Fruit fly (Drosophila melanogaster) whole organism, prepupa: Measurements from ENCODE around the gene Sfp24Bc.

Source experiments
- Blimp-1 ChIP-seq: fragments of 200-800 bp; sonication (Bioruptor generic); optimal IDR thresholded peaks from 3 replicates; lab custom pipeline; 2017; ENCODE audit warnings: missing biosample characterization, missing genetic modification characterization, mild to moderate bottlenecking, moderate library complexity, missing genetic modification reagents
- CG10631 ChIP-seq: fragments of 200-800 bp; sonication (Bioruptor generic); optimal IDR thresholded peaks from 2 replicates; lab custom pipeline; 2016; ENCODE audit warnings: missing biosample characterization, missing genetic modification characterization
- CG11762 ChIP-seq: fragments of 200-800 bp; sonication (Bioruptor generic); optimal IDR thresholded peaks from 3 replicates; lab custom pipeline; 2016; ENCODE audit warnings: missing biosample characterization, missing genetic modification characterization; ENCODE audit not compliant: insufficient read depth
- CG11902 ChIP-seq: fragments of 200-800 bp; sonication (Bioruptor generic); optimal IDR thresholded peaks from 3 replicates; lab custom pipeline; 2016; ENCODE audit warnings: missing biosample characterization, missing genetic modification characterization
- CG15336 ChIP-seq: fragments of 200-800 bp; sonication (Bioruptor generic); IDR thresholded peaks from 2 replicates; pipeline ENCODE4 v1.3.6; 2022; ENCODE audit warnings: missing biosample characterization, missing genetic modification characterization
- CG31627 ChIP-seq: fragments of 200-800 bp; sonication (Bioruptor generic); optimal IDR thresholded peaks from 3 replicates; lab custom pipeline; 2016; ENCODE audit warnings: missing biosample characterization, missing genetic modification characterization
- CG32006 ChIP-seq: fragments of 200-800 bp; sonication (Bioruptor generic); optimal IDR thresholded peaks from 3 replicates; lab custom pipeline; 2017; ENCODE audit warnings: missing biosample characterization, mild to moderate bottlenecking, missing genetic modification characterization
- CG3919 ChIP-seq: fragments of 200-800 bp; sonication (Bioruptor generic); optimal IDR thresholded peaks from 3 replicates; lab custom pipeline; 2016; ENCODE audit warnings: missing biosample characterization, missing genetic modification characterization
- CG6163 ChIP-seq: fragments of 200-800 bp; sonication (Bioruptor generic); IDR thresholded peaks from 3 replicates; pipeline ENCODE4 v1.3.6; 2022; ENCODE audit warnings: missing biosample characterization, missing genetic modification characterization
- CG6792 ChIP-seq: fragments of 200-800 bp; sonication (Bioruptor generic); optimal IDR thresholded peaks from 3 replicates; lab custom pipeline; 2016; ENCODE audit warnings: missing biosample characterization, missing genetic modification characterization
- CG6854 ChIP-seq: fragments of 200-800 bp; sonication (Bioruptor generic); optimal IDR thresholded peaks from 2 replicates; lab custom pipeline; 2017; ENCODE audit warnings: missing biosample characterization, mild to moderate bottlenecking, missing genetic modification characterization
- CG7368 ChIP-seq: fragments of 200-800 bp; sonication (Bioruptor generic); optimal IDR thresholded peaks from 3 replicates; lab custom pipeline; 2016; ENCODE audit warnings: missing biosample characterization, missing genetic modification characterization
- CG8119 ChIP-seq: fragments of 200-800 bp; sonication (Bioruptor generic); IDR thresholded peaks from 3 replicates; pipeline ENCODE4 v1.3.6; 2022; ENCODE audit warnings: missing biosample characterization, missing genetic modification characterization
- CG8319 ChIP-seq: fragments of 200-800 bp; sonication (Bioruptor generic); optimal IDR thresholded peaks from 3 replicates; lab custom pipeline; 2016; ENCODE audit warnings: missing biosample characterization, missing genetic modification characterization
- CG9139 ChIP-seq: fragments of 200-800 bp; sonication (Bioruptor generic); optimal IDR thresholded peaks from 3 replicates; lab custom pipeline; 2017; ENCODE audit warnings: missing biosample characterization, mild to moderate bottlenecking, missing genetic modification characterization
- Eip75B ChIP-seq: fragments of 200-800 bp; sonication (Bioruptor generic); optimal IDR thresholded peaks from 3 replicates; lab custom pipeline; 2016; ENCODE audit warnings: missing biosample characterization, missing genetic modification characterization
- Eip78C ChIP-seq: fragments of 200-800 bp; sonication (Bioruptor generic); peaks from one replicate; lab custom pipeline; 2016; ENCODE audit warnings: missing biosample characterization, missing genetic modification characterization
- Eip93F ChIP-seq: fragments of 200-800 bp; sonication (Bioruptor generic); optimal IDR thresholded peaks from 2 replicates; lab custom pipeline; 2016; ENCODE audit warnings: missing biosample characterization, mild to moderate bottlenecking, missing genetic modification characterization
- Ets96B ChIP-seq: fragments of 200-800 bp; optimal IDR thresholded peaks from 2 replicates; lab custom pipeline; 2019; ENCODE audit warnings: missing biosample characterization, mild to moderate bottlenecking, missing genetic modification characterization, moderate library complexity
- Gug ChIP-seq: fragments of 200-800 bp; sonication (Bioruptor generic); IDR thresholded peaks from 2 replicates; pipeline ENCODE4 v1.3.6; 2022; ENCODE audit warnings: missing biosample characterization, missing genetic modification characterization
- Hr39 ChIP-seq: fragments of 200-800 bp; sonication (Bioruptor generic); optimal IDR thresholded peaks from 2 replicates; lab custom pipeline; 2016; ENCODE audit warnings: missing biosample characterization, missing genetic modification characterization
- Lpt ChIP-seq: fragments of 200-800 bp; sonication (Bioruptor generic); optimal IDR thresholded peaks from 3 replicates; lab custom pipeline; 2016; ENCODE audit warnings: missing biosample characterization, missing genetic modification characterization
- Met ChIP-seq: fragments of 200-800 bp; sonication (Bioruptor generic); optimal IDR thresholded peaks from 3 replicates; lab custom pipeline; 2016; ENCODE audit warnings: missing biosample characterization, missing genetic modification characterization
- Smox ChIP-seq: fragments of 200-800 bp; sonication (Bioruptor generic); optimal IDR thresholded peaks from 3 replicates; lab custom pipeline; 2016; ENCODE audit warnings: missing biosample characterization, missing genetic modification characterization
- Sox102F ChIP-seq: fragments of 200-800 bp; sonication (Bioruptor generic); optimal IDR thresholded peaks from 2 replicates; lab custom pipeline; 2016; ENCODE audit warnings: missing biosample characterization, mild to moderate bottlenecking, missing genetic modification characterization
- Sox15 ChIP-seq: fragments of 200-800 bp; sonication (Bioruptor generic); optimal IDR thresholded peaks from 3 replicates; lab custom pipeline; 2016; ENCODE audit warnings: missing biosample characterization, missing genetic modification characterization
- achi ChIP-seq: fragments of 200-800 bp; sonication (Bioruptor generic); optimal IDR thresholded peaks from 3 replicates; lab custom pipeline; 2016; ENCODE audit warnings: missing biosample characterization, missing genetic modification characterization
- acj6 ChIP-seq: fragments of 200-800 bp; sonication (Bioruptor generic); optimal IDR thresholded peaks from 3 replicates; lab custom pipeline; 2016; ENCODE audit warnings: missing biosample characterization, missing genetic modification characterization
- eg ChIP-seq: fragments of 200-800 bp; sonication (Bioruptor generic); IDR thresholded peaks from 3 replicates; pipeline ENCODE4 v1.3.6; 2022; ENCODE audit warnings: missing biosample characterization, missing genetic modification characterization
- esn ChIP-seq: fragments of 200-800 bp; sonication (Bioruptor generic); optimal IDR thresholded peaks from 2 replicates; lab custom pipeline; 2016; ENCODE audit warnings: missing biosample characterization, mild to moderate bottlenecking, missing genetic modification characterization, moderate library complexity
- fd59A ChIP-seq: fragments of 200-800 bp; sonication (Bioruptor generic); optimal IDR thresholded peaks from 2 replicates; lab custom pipeline; 2017; ENCODE audit warnings: missing biosample characterization, mild to moderate bottlenecking, missing genetic modification characterization, missing genetic modification reagents
- lz ChIP-seq: fragments of 200-800 bp; sonication (Bioruptor generic); optimal IDR thresholded peaks from 3 replicates; lab custom pipeline; 2016; ENCODE audit warnings: missing biosample characterization, missing genetic modification characterization
- net ChIP-seq: fragments of 200-800 bp; sonication (Bioruptor generic); optimal IDR thresholded peaks from 3 replicates; lab custom pipeline; 2016; ENCODE audit warnings: missing biosample characterization, missing genetic modification characterization
- pdm3 ChIP-seq: fragments of 200-800 bp; sonication (Bioruptor generic); optimal IDR thresholded peaks from 3 replicates; lab custom pipeline; 2016; ENCODE audit warnings: missing biosample characterization, missing genetic modification characterization
- svp ChIP-seq: fragments of 200-800 bp; sonication (Bioruptor generic); peaks from one replicate; lab custom pipeline; 2016; ENCODE audit warnings: missing biosample characterization, missing genetic modification characterization
- topi ChIP-seq: fragments of 200-800 bp; sonication (Bioruptor generic); optimal IDR thresholded peaks from 3 replicates; lab custom pipeline; 2016; ENCODE audit warnings: missing biosample characterization, missing genetic modification characterization

Gene Sfp24Bc

DNA sequence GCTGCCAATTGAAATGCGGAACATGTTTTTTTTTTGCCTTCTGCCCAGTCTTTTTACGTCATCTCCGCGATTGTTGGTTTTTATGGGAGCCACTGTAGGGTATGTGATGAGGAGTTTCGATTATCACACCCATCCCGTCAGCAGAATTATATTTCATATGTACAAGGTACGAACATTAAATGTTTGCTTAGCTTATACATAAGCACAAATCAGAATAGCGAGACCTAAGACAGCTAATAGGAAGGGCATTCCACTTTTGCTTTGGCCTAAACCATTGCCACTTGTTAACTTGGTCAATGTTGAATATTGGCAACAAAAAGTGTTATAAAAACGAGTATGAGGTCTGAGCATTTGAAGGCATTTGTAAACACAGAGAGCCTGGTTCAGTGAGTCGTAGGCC lies 32.9 kb upstream of the Sfp24Bc start, which contains the start of gene CG2816 (continued):
- peak; percentile 88 for TF ChIP-seq esn
- peak; percentile 76 for TF ChIP-seq topi
- peak; percentile 40 for TF ChIP-seq fd59A (GFP tag; lab: Kevin White, UChicago)
- peak; percentile 84 for TF ChIP-seq Lpt (GFP tag; lab: Kevin White, UChicago)
- peak; percentile 80 for TF ChIP-seq CG7368 (GFP tag; lab: Kevin White, UChicago)
- peak; percentile 70 for TF ChIP-seq CG11762 (GFP tag; lab: Kevin White, UChicago)
- peak; percentile 96 for TF ChIP-seq CG6163 (GFP tag; lab: Robert Waterston, UW)
- TF ChIP-seq CG31627 (GFP tag; lab: Kevin White, UChicago) = peak; percentile 89
- peak; percentile 85 for TF ChIP-seq CG3919 (GFP tag; lab: Kevin White, UChicago)
- TF ChIP-seq CG6854 = no peak
- TF ChIP-seq CG15336 (GFP tag; lab: Robert Waterston, UW) = peak; percentile 93
- peak; percentile 76 for TF ChIP-seq CG11902
- TF ChIP-seq achi (GFP tag; lab: Kevin White, UChicago) = peak; percentile 77
- TF ChIP-seq Gug = peak; percentile 90
- peak; percentile 85 for TF ChIP-seq svp
- no peak for TF ChIP-seq Ets96B (tag; lab: Kevin White, UChicago)
- TF ChIP-seq CG10631 = peak; percentile 76
- TF ChIP-seq acj6 (GFP tag; lab: Kevin White, UChicago) = peak; percentile 84
- peak; percentile 82 for TF ChIP-seq Smox (GFP tag; lab: Kevin White, UChicago)
- TF ChIP-seq Sox102F = peak; percentile 83
- TF ChIP-seq Blimp-1 (GFP tag; lab: Kevin White, UChicago) = peak; percentile 54
- peak; percentile 88 for TF ChIP-seq pdm3 (GFP tag; lab: Kevin White, UChicago)
- peak; percentile 95 for TF ChIP-seq CG8119 (GFP tag; lab: Robert Waterston, UW)
- peak; percentile 85 for TF ChIP-seq net (GFP tag; lab: Kevin White, UChicago)
- TF ChIP-seq CG9139 (GFP tag; lab: Kevin White, UChicago) = no peak
- TF ChIP-seq CG6792 = peak; percentile 81

DNA sequence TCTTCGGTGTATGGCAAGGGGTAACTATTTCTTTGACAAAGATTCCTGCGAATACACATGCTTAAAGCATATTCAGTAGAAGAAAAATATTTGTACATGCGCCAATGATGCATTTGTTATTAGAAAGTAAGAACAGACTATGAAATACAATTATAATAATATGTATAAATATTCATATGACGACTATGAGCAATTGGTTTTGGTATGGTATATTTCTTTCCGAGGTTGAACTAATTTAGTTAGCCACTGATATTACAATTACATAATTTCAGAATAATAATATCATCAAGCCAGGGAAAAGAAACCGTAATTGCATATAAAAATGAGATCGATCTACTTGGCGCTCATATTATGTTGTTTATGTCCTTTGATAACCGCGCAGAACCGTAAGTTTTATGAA lies 31.1 kb upstream of the Sfp24Bc start, which contains the start of gene CG43145:
Gene CG43145 (plus strand): TSS at position 301 of the 400 bp plus-strand sequence.
- TF ChIP-seq Sox15 (GFP tag; lab: Kevin White, UChicago) = no peak

DNA sequence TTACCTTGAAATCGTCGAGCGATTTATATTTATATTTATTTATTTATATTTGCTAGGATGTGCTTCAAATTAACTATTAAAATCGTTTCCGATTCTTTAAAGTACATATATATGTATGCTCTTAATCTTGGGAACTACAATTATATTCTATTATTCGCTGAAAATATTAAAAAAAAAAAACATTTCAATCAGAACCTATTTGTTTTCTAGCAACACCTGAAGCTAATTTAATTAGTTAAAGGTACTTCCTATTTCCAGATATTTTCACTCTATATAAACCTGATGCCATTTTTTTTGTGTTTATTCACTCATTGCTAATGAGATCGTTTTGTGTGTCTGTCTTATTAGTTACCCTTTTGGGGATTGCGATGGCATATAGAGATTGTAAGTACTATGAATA lies 30.6 kb upstream of the Sfp24Bc start, which contains the start of gene CG42467:
Gene CG42467 (plus strand): TSS at position 301 of the 400 bp plus-strand sequence.
- no peak for TF ChIP-seq Eip78C
- TF ChIP-seq Sox102F = no peak
- TF ChIP-seq acj6 (GFP tag; lab: Kevin White, UChicago) = no peak
- no peak for TF ChIP-seq CG6792
- no peak for TF ChIP-seq CG32006 (GFP tag; lab: Kevin White, UChicago)
- no peak for TF ChIP-seq Hr39 (GFP tag; lab: Kevin White, UChicago)
- TF ChIP-seq CG7368 (GFP tag; lab: Kevin White, UChicago) = no peak
- TF ChIP-seq CG8319 (GFP tag; lab: Kevin White, UChicago) = no peak
- no peak for TF ChIP-seq CG8119 (GFP tag; lab: Robert Waterston, UW)
- no peak for TF ChIP-seq CG11902
- no peak for TF ChIP-seq Eip75B
- TF ChIP-seq eg (GFP tag; lab: Robert Waterston, UW) = no peak

DNA sequence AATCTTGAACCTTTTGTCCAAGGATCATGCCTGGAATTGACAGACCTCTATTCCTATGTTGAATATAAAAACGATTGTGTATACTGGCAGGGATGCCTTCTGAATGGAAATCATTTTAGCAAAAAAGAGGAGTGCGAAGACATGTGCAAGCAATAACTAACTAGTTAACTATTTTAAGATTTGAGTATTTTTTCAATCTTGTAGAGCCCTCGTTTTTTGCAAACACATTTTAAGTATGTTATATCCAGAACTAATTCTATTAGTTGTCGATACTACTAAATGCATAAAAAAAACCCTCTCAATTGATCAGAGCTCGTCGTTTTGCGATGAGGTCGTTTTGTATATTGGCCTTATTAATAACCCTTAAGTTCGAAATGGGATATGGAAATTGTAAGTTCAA lies 30.0 kb upstream of the Sfp24Bc start, which contains the start of gene Sfp24C1:
Gene Sfp24C1 (plus strand): TSS at position 301 of the 400 bp plus-strand sequence.
- TF ChIP-seq Eip93F (no peak), Eip78C (no peak), Gug (no peak), acj6 (GFP tag; lab: Kevin White, UChicago) (no peak), fd59A (GFP tag; lab: Kevin White, UChicago) (no peak), CG8319 (GFP tag; lab: Kevin White, UChicago) (no peak), Lpt (GFP tag; lab: Kevin White, UChicago) (no peak), lz (GFP tag; lab: Kevin White, UChicago) (no peak), CG9139 (GFP tag; lab: Kevin White, UChicago) (no peak), topi (no peak), Met (no peak)
